Worm (Caenorhabditis elegans) whole organism, early embryonic: ENCODE data around the gene D1046.18.

Experiments used
- aly-1 ChIP-seq: sonication (generic microtip); optimal IDR thresholded peaks from 2 replicates; lab custom pipeline; 2016; ENCODE audit warnings: missing genetic modification characterization, missing compliant biosample characterization
- ama-1 ChIP-seq: fragments of 150-350 bp; optimal IDR thresholded peaks from 2 replicates; lab custom pipeline; 2014
- ceh-13 ChIP-seq: fragments of 200-800 bp; sonication (Bioruptor generic); optimal IDR thresholded peaks from 2 replicates; lab custom pipeline; 2018; ENCODE audit warnings: mild to moderate bottlenecking, missing genetic modification characterization, missing compliant biosample characterization
- ceh-36 ChIP-seq: sonication (generic microtip); optimal IDR thresholded peaks from 2 replicates; lab custom pipeline; 2016; ENCODE audit warnings: missing genetic modification characterization, inconsistent platforms, missing compliant biosample characterization
- flt-1 ChIP-seq: fragments of 200-800 bp; sonication (Bioruptor generic); IDR thresholded peaks from 2 replicates; pipeline ENCODE4 v1.3.6; 2022; ENCODE audit warnings: missing genetic modification characterization, missing compliant biosample characterization
- hmbx-1 ChIP-seq: sonication (generic microtip); optimal IDR thresholded peaks from 2 replicates; lab custom pipeline; 2016; ENCODE audit warnings: mild to moderate bottlenecking, missing genetic modification characterization, missing compliant biosample characterization
- hmg-4 ChIP-seq: fragments of 200-800 bp; sonication (Bioruptor generic); optimal IDR thresholded peaks from 2 replicates; lab custom pipeline; 2018; ENCODE audit warnings: mild to moderate bottlenecking, missing genetic modification characterization, missing compliant biosample characterization
- hnd-1 ChIP-seq: sonication (generic microtip); optimal IDR thresholded peaks from 2 replicates; lab custom pipeline; 2016; ENCODE audit warnings: missing genetic modification characterization, missing compliant biosample characterization
- scrt-1 ChIP-seq: fragments of 200-800 bp; sonication (Bioruptor generic); IDR thresholded peaks from 2 replicates; pipeline ENCODE4 v1.3.6; 2022; ENCODE audit warnings: missing genetic modification characterization, missing compliant biosample characterization
- tra-4 ChIP-seq: sonication (generic microtip); optimal IDR thresholded peaks from 2 replicates; lab custom pipeline; 2017; ENCODE audit warnings: missing genetic modification characterization, missing compliant biosample characterization

DNA sequence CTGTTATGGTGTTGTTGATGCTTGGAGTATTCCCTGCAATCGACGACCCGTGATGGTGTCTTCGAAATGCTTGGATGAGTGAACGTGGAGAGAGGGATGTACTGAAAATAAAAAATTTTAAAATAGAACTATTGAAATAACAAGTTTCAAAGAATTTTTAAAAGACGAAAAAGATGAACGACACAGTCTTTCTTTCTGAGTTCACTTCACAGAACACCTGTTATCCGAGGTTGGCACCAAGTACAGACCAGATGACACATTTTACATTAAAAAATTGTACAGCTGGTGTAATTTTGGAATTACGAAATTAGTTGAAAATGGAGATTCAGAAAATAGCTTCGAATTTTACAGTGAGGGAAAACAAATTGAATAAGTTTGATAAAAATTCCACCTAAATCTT lies 11.3 kb upstream of the D1046.18 start, which contains the start of gene rap-1:
- TF ChIP-seq hmg-4 = no peak
- TF ChIP-seq scrt-1 (GFP tag; lab: Robert Waterston, UW) = no peak
- no peak for TF ChIP-seq hnd-1 (tag; lab: Kevin White, UChicago)
- no peak for TF ChIP-seq ama-1
- no peak for TF ChIP-seq hmbx-1
- TF ChIP-seq flt-1 (GFP tag; lab: Robert Waterston, UW) = no peak
- no peak for TF ChIP-seq ceh-13 (GFP tag; lab: Kevin White, UChicago)
- TF ChIP-seq aly-1 (tag; lab: Kevin White, UChicago) = no peak
- TF ChIP-seq tra-4 (tag; lab: Kevin White, UChicago) = no peak
- TF ChIP-seq ceh-36 (tag; lab: Kevin White, UChicago) = no peak
